Worm (Caenorhabditis elegans) whole organism, L1 larva: Measurements from ENCODE around the gene F16G10.6.

ENCODE experiments used
- C16A3.4 ChIP-seq: fragments of 150-350 bp; optimal IDR thresholded peaks from 2 replicates; lab custom pipeline; 2014; ENCODE audit warnings: missing biosample characterization, missing genetic modification characterization
- C34B4.2 ChIP-seq: sonication (generic microtip); optimal IDR thresholded peaks from 2 replicates; lab custom pipeline; 2017; ENCODE audit warnings: mild to moderate bottlenecking, missing genetic modification characterization, missing compliant biosample characterization
- F16B12.6 ChIP-seq: fragments of 150-350 bp; optimal IDR thresholded peaks from 2 replicates; lab custom pipeline; 2014; ENCODE audit warnings: missing biosample characterization, missing genetic modification characterization
- aha-1 ChIP-seq: fragments of 150-350 bp; optimal IDR thresholded peaks from 2 replicates; lab custom pipeline; 2014; ENCODE audit warnings: missing biosample characterization, missing genetic modification characterization
- aly-2 ChIP-seq: fragments of 150-350 bp; optimal IDR thresholded peaks from 2 replicates; lab custom pipeline; 2014; ENCODE audit warnings: missing biosample characterization, missing genetic modification characterization
- ama-1 ChIP-seq: fragments of 150-350 bp; optimal IDR thresholded peaks from 2 replicates; lab custom pipeline; 2014
- blmp-1 ChIP-seq: fragments of 150-350 bp; optimal IDR thresholded peaks from 2 replicates; lab custom pipeline; 2014; ENCODE audit warnings: missing biosample characterization, missing genetic modification characterization
- ceh-63 ChIP-seq: fragments of 200-800 bp; sonication (Bioruptor generic); optimal IDR thresholded peaks from 2 replicates; lab custom pipeline; 2018; ENCODE audit warnings: mild to moderate bottlenecking, missing genetic modification characterization, missing compliant biosample characterization
- ceh-82 ChIP-seq, 3 experiments: fragments of 150-350 bp in 1 of 3; sonication (generic microtip) in 2 of 3; optimal IDR thresholded peaks; 2 replicates each; lab custom pipeline; 2014 to 2017; ENCODE audit warnings: missing biosample characterization in 3 of 3, missing genetic modification characterization in 3 of 3
- ceh-88 ChIP-seq: fragments of 200-800 bp; sonication (Bioruptor generic); IDR thresholded peaks from 2 replicates; pipeline ENCODE4 v1.3.6; 2022; ENCODE audit warnings: missing genetic modification characterization, missing compliant biosample characterization
- ceh-90 ChIP-seq: sonication (generic microtip); optimal IDR thresholded peaks from 2 replicates; lab custom pipeline; 2016; ENCODE audit warnings: missing genetic modification characterization, missing compliant biosample characterization
- dsc-1 ChIP-seq: sonication (generic microtip); optimal IDR thresholded peaks from 2 replicates; lab custom pipeline; 2016; ENCODE audit warnings: mild to moderate bottlenecking, missing genetic modification characterization, missing compliant biosample characterization
- egl-27 ChIP-seq, 2 experiments: fragments of 150-350 bp in 1 of 2; sonication (generic microtip); optimal IDR thresholded peaks; 3 replicates each; lab custom pipeline; 2017 to 2018; ENCODE audit warnings: missing biosample characterization in 2 of 2, missing genetic modification characterization in 2 of 2, missing genetic modification reagents in 2 of 2
- elt-3 ChIP-seq, 6 experiments: fragments of 150-350 bp in 1 of 6; sonication (generic microtip); optimal IDR thresholded peaks; 2 replicates each; lab custom pipeline; 2017 to 2018; ENCODE audit warnings: missing biosample characterization in 6 of 6, missing genetic modification characterization in 6 of 6, inconsistent platforms in 1 of 6
- ets-5 ChIP-seq: fragments of 200-800 bp; sonication (Bioruptor generic); IDR thresholded peaks from 2 replicates; pipeline ENCODE4 v1.3.6; 2022; ENCODE audit warnings: missing genetic modification characterization, missing compliant biosample characterization
- fkh-10 ChIP-seq: sonication (generic microtip); optimal IDR thresholded peaks from 2 replicates; lab custom pipeline; 2017; ENCODE audit warnings: missing biosample characterization, missing genetic modification reagents, missing genetic modification characterization
- fos-1 ChIP-seq: fragments of 150-350 bp; optimal IDR thresholded peaks from 2 replicates; lab custom pipeline; 2014; ENCODE audit warnings: missing biosample characterization, missing genetic modification characterization
- grh-1 ChIP-seq: fragments of 200-800 bp; sonication (Bioruptor generic); IDR thresholded peaks from 2 replicates; pipeline ENCODE4 v1.3.6; 2022; ENCODE audit warnings: missing genetic modification reagents, missing genetic modification characterization, missing compliant biosample characterization
- hlh-17 ChIP-seq: fragments of 200-800 bp; sonication (Bioruptor generic); optimal IDR thresholded peaks from 2 replicates; lab custom pipeline; 2018; ENCODE audit warnings: missing genetic modification characterization, mild to moderate bottlenecking, missing compliant biosample characterization, moderate library complexity, borderline replicate concordance
- isw-1 ChIP-seq: fragments of 200-800 bp; sonication (Bioruptor generic); IDR thresholded peaks from 2 replicates; pipeline ENCODE4 v1.3.6; 2022; ENCODE audit warnings: missing genetic modification characterization, missing compliant biosample characterization
- jun-1 ChIP-seq: fragments of 150-350 bp; optimal IDR thresholded peaks from 2 replicates; lab custom pipeline; 2014; ENCODE audit warnings: missing biosample characterization, missing genetic modification reagents, missing genetic modification characterization
- lin-15B ChIP-seq: fragments of 150-350 bp; sonication (generic microtip); optimal IDR thresholded peaks from 3 replicates; lab custom pipeline; 2014; ENCODE audit warnings: missing biosample characterization, missing genetic modification characterization
- mep-1 ChIP-seq: fragments of 150-350 bp; optimal IDR thresholded peaks from 2 replicates; lab custom pipeline; 2014; ENCODE audit warnings: missing biosample characterization, missing genetic modification characterization
- nhr-11 ChIP-seq: fragments of 150-350 bp; optimal IDR thresholded peaks from 2 replicates; lab custom pipeline; 2014; ENCODE audit warnings: missing biosample characterization, missing genetic modification characterization
- nhr-12 ChIP-seq: sonication (generic microtip); optimal IDR thresholded peaks from 2 replicates; lab custom pipeline; 2017; ENCODE audit warnings: missing biosample characterization, missing genetic modification characterization
- nhr-20 ChIP-seq: sonication (generic microtip); optimal IDR thresholded peaks from 2 replicates; lab custom pipeline; 2016; ENCODE audit warnings: mild to moderate bottlenecking, missing genetic modification characterization, missing compliant biosample characterization
- nhr-47 ChIP-seq: sonication (generic microtip); optimal IDR thresholded peaks from 2 replicates; lab custom pipeline; 2016; ENCODE audit warnings: mild to moderate bottlenecking, missing genetic modification characterization, moderate library complexity, missing compliant biosample characterization
- nhr-76 ChIP-seq: sonication (generic microtip); optimal IDR thresholded peaks from 2 replicates; lab custom pipeline; 2017; ENCODE audit warnings: missing biosample characterization, missing genetic modification characterization
- nhr-84 ChIP-seq: sonication (generic microtip); optimal IDR thresholded peaks from 2 replicates; lab custom pipeline; 2017; ENCODE audit warnings: missing biosample characterization, missing genetic modification characterization
- nhr-85 ChIP-seq: sonication (generic microtip); peaks from one replicate; lab custom pipeline; 2016; ENCODE audit warnings: missing genetic modification characterization, inconsistent platforms, missing compliant biosample characterization
- nhr-90 ChIP-seq: sonication (generic microtip); optimal IDR thresholded peaks from 2 replicates; lab custom pipeline; 2016; ENCODE audit warnings: mild to moderate bottlenecking, missing genetic modification characterization, missing compliant biosample characterization; ENCODE audit not compliant: poor library complexity
- pax-3 ChIP-seq: fragments of 200-800 bp; sonication (Bioruptor generic); optimal IDR thresholded peaks from 2 replicates; lab custom pipeline; 2018; ENCODE audit warnings: mild to moderate bottlenecking, missing genetic modification characterization, moderate library complexity, missing compliant biosample characterization
- rnt-1 ChIP-seq: sonication (generic microtip); optimal IDR thresholded peaks from 2 replicates; lab custom pipeline; 2016; ENCODE audit warnings: mild to moderate bottlenecking, missing genetic modification characterization, moderate library complexity, missing compliant biosample characterization
- snu-23 ChIP-seq: sonication (generic microtip); optimal IDR thresholded peaks from 2 replicates; lab custom pipeline; 2016; ENCODE audit warnings: missing genetic modification characterization, missing compliant biosample characterization
- sox-4 ChIP-seq: sonication (generic microtip); optimal IDR thresholded peaks from 2 replicates; lab custom pipeline; 2016; ENCODE audit warnings: missing genetic modification characterization, missing compliant biosample characterization
- swsn-7 ChIP-seq: sonication (generic microtip); optimal IDR thresholded peaks from 2 replicates; lab custom pipeline; 2016; ENCODE audit warnings: missing genetic modification characterization, missing compliant biosample characterization
- unc-30 ChIP-seq: sonication (generic microtip); optimal IDR thresholded peaks from 2 replicates; lab custom pipeline; 2017; ENCODE audit warnings: missing biosample characterization, missing genetic modification characterization
- zip-4 ChIP-seq: fragments of 200-800 bp; sonication (Bioruptor generic); optimal IDR thresholded peaks from 2 replicates; lab custom pipeline; 2018; ENCODE audit warnings: mild to moderate bottlenecking, missing genetic modification characterization, moderate library complexity, missing compliant biosample characterization
- ztf-11 ChIP-seq, 2 experiments: sonication (generic microtip); optimal IDR thresholded peaks; 2 replicates each; lab custom pipeline; 2016 to 2017; ENCODE audit warnings: missing genetic modification characterization in 2 of 2, missing biosample characterization in 1 of 2, missing compliant biosample characterization in 1 of 2
- ztf-4 ChIP-seq: fragments of 150-350 bp; optimal IDR thresholded peaks from 2 replicates; lab custom pipeline; 2014; ENCODE audit warnings: missing biosample characterization, missing genetic modification characterization

Gene F16G10.6

ce11 chrII:2399810-2400209 is 22.2 kb upstream of the F16G10.6 start:
- peak; percentile 89 to 97 (median 91) for TF ChIP-seq elt-3 (tag; optimal IDR thresholded peaks at IDR 0.05; lab: Kevin White, UChicago)
- no peak for TF ChIP-seq ceh-63 (GFP tag; lab: Kevin White, UChicago)
- no peak for TF ChIP-seq nhr-90
- TF ChIP-seq aha-1 (tag; lab: Kevin White, UChicago): no peak
- TF ChIP-seq blmp-1 (tag; lab: Kevin White, UChicago): peak; percentile 92
- TF ChIP-seq egl-27 (tag; optimal IDR thresholded peaks at IDR 0.05; lab: Kevin White, UChicago): no peak
- no peak for TF ChIP-seq mep-1
- no peak for TF ChIP-seq nhr-85 (tag; lab: Kevin White, UChicago)
- TF ChIP-seq nhr-84 (tag; lab: Kevin White, UChicago): no peak
- TF ChIP-seq nhr-76: no peak
- TF ChIP-seq snu-23: no peak
- no peak for TF ChIP-seq jun-1 (tag; lab: Kevin White, UChicago)

DNA sequence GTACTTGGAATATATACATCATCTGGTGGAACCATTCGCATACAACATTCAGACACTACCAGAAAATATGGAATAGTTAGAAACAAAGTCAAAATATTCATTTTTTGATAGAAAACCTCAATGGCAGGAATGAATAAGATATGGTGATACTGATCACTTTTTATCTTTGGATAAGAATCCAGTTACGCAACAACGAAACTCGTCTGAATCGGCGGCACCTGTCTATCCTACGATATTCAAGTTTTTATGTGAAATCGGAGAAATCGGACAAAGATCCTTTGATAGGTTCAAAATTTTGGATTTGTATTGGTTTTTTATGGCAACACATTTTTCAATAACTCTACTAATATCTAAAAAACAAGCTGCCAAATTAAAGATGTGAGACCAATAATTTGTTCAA is 21.2 kb upstream of the F16G10.6 start, which contains the start of gene F16G10.14:
Gene F16G10.14 (minus strand): TSS at position 101 of the 400 bp plus-strand sequence.
- TF ChIP-seq ceh-82 (tag; optimal IDR thresholded peaks at IDR 0.05; lab: Kevin White, UChicago) (no peak), C34B4.2 (tag; lab: Kevin White, UChicago) (no peak), elt-3 (tag; optimal IDR thresholded peaks at IDR 0.05; lab: Kevin White, UChicago) (no peak), hlh-17 (GFP tag; lab: Kevin White, UChicago) (no peak), fos-1 (tag; lab: Kevin White, UChicago) (no peak), ztf-11 (tag; optimal IDR thresholded peaks at IDR 0.05; lab: Kevin White, UChicago) (no peak), isw-1 (GFP tag; lab: Robert Waterston, UW) (no peak), grh-1 (GFP tag; lab: Robert Waterston, UW) (no peak), swsn-7 (no peak), mep-1 (no peak), rnt-1 (tag; lab: Kevin White, UChicago) (no peak), zip-4 (GFP tag; lab: Kevin White, UChicago) (no peak), ceh-88 (no peak), nhr-90 (no peak), pax-3 (no peak), nhr-11 (tag; lab: Kevin White, UChicago) (no peak), C16A3.4 (tag; lab: Kevin White, UChicago) (no peak), unc-30 (no peak), lin-15B (tag; lab: Kevin White, UChicago) (no peak)

DNA sequence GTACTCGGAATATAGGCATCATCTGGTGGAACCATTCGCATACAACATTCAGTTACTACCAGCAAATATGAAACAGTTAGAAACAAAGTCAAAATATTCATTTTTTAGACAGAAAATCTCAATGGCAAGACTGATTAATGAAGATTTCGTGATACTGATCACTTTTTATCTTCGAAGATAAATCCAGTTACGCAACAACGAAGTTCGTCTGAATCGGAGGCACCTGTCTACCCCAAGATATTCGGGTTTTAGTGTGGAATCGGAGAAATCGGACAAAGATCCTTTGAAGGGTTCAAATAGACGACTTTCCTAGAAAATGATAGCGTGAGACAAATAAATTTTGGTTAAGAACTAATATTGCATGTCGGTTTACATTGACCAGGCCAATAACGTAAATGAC is 18.2 kb upstream of the F16G10.6 start, which contains the start of gene F16G10.13:
Gene F16G10.13 (minus strand): TSS at position 101 of the 400 bp plus-strand sequence.
- TF ChIP-seq nhr-12 (tag; lab: Kevin White, UChicago) (no peak), nhr-47 (no peak), nhr-11 (tag; lab: Kevin White, UChicago) (no peak), nhr-90 (no peak), ama-1 (lab: Kevin White, UChicago) (no peak), elt-3 (tag; optimal IDR thresholded peaks at IDR 0.05; lab: Kevin White, UChicago) (no peak), fkh-10 (GFP tag; lab: Kevin White, UChicago) (no peak), ceh-90 (tag; lab: Kevin White, UChicago) (no peak), nhr-20 (no peak), aly-2 (tag; lab: Kevin White, UChicago) (no peak), F16B12.6 (tag; lab: Kevin White, UChicago) (no peak), dsc-1 (tag; lab: Kevin White, UChicago) (no peak)

ce11 chrII:2393821-2394220 is 16.2 kb upstream of the F16G10.6 start, which contains the start of gene F16G10.11:
Gene F16G10.11, minus strand, starts transcription at chrII:2393921.
- TF ChIP-seq zip-4 (GFP tag; lab: Kevin White, UChicago) (no peak), ztf-4 (tag; lab: Kevin White, UChicago) (no peak), ets-5 (GFP tag; lab: Robert Waterston, UW) (no peak), sox-4 (tag; lab: Kevin White, UChicago) (no peak)
